Worm (Caenorhabditis elegans) whole organism, L1 larva: ENCODE measurements around the gene plpp-1.1.

Experiments
- C04F5.9 ChIP-seq: sonication (generic microtip); optimal IDR thresholded peaks from 2 replicates; lab custom pipeline; 2016; ENCODE audit warnings: missing genetic modification characterization, missing compliant biosample characterization
- F16B12.6 ChIP-seq: fragments of 150-350 bp; optimal IDR thresholded peaks from 2 replicates; lab custom pipeline; 2014; ENCODE audit warnings: missing biosample characterization, missing genetic modification characterization
- aha-1 ChIP-seq: fragments of 150-350 bp; optimal IDR thresholded peaks from 2 replicates; lab custom pipeline; 2014; ENCODE audit warnings: missing biosample characterization, missing genetic modification characterization
- alr-1 ChIP-seq: fragments of 200-800 bp; sonication (Bioruptor generic); optimal IDR thresholded peaks from 2 replicates; lab custom pipeline; 2018; ENCODE audit warnings: borderline replicate concordance, mild to moderate bottlenecking, missing genetic modification characterization, missing compliant biosample characterization
- blmp-1 ChIP-seq: fragments of 150-350 bp; optimal IDR thresholded peaks from 2 replicates; lab custom pipeline; 2014; ENCODE audit warnings: missing biosample characterization, missing genetic modification characterization
- ceh-82 ChIP-seq, 3 experiments: fragments of 150-350 bp in 1 of 3; sonication (generic microtip) in 2 of 3; optimal IDR thresholded peaks; 2 replicates each; lab custom pipeline; 2014 to 2017; ENCODE audit warnings: missing biosample characterization in 3 of 3, missing genetic modification characterization in 3 of 3
- ceh-88 ChIP-seq: fragments of 200-800 bp; sonication (Bioruptor generic); IDR thresholded peaks from 2 replicates; pipeline ENCODE4 v1.3.6; 2022; ENCODE audit warnings: missing genetic modification characterization, missing compliant biosample characterization
- ceh-90 ChIP-seq: sonication (generic microtip); optimal IDR thresholded peaks from 2 replicates; lab custom pipeline; 2016; ENCODE audit warnings: missing genetic modification characterization, missing compliant biosample characterization
- ces-1 ChIP-seq: fragments of 150-350 bp; optimal IDR thresholded peaks from 2 replicates; lab custom pipeline; 2014; ENCODE audit warnings: missing biosample characterization, missing genetic modification reagents, missing genetic modification characterization
- efl-1 ChIP-seq, 4 experiments: fragments of 150-350 bp; optimal IDR thresholded peaks in 3 of 4; peaks in 1 of 4; 1 replicate in 1 of 4; 2 replicates in 3 of 4; lab custom pipeline; 2014; ENCODE audit warnings: missing biosample characterization in 2 of 4, missing genetic modification characterization in 2 of 4, missing genetic modification reagents in 2 of 4
- egl-13 ChIP-seq: sonication (generic microtip); optimal IDR thresholded peaks from 2 replicates; lab custom pipeline; 2016; ENCODE audit warnings: missing genotype, missing genetic modification reagents, missing genetic modification characterization, missing compliant biosample characterization
- ets-5 ChIP-seq: fragments of 200-800 bp; sonication (Bioruptor generic); IDR thresholded peaks from 2 replicates; pipeline ENCODE4 v1.3.6; 2022; ENCODE audit warnings: missing genetic modification characterization, missing compliant biosample characterization
- fkh-8 ChIP-seq: sonication (generic microtip); optimal IDR thresholded peaks from 2 replicates; lab custom pipeline; 2016; ENCODE audit warnings: mild to moderate bottlenecking, missing genetic modification characterization, missing compliant biosample characterization
- hlh-4 ChIP-seq: sonication (generic microtip); optimal IDR thresholded peaks from 2 replicates; lab custom pipeline; 2016; ENCODE audit warnings: mild to moderate bottlenecking, missing genetic modification characterization, missing compliant biosample characterization
- isw-1 ChIP-seq: fragments of 200-800 bp; sonication (Bioruptor generic); IDR thresholded peaks from 2 replicates; pipeline ENCODE4 v1.3.6; 2022; ENCODE audit warnings: missing genetic modification characterization, missing compliant biosample characterization
- jun-1 ChIP-seq: fragments of 150-350 bp; optimal IDR thresholded peaks from 2 replicates; lab custom pipeline; 2014; ENCODE audit warnings: missing biosample characterization, missing genetic modification reagents, missing genetic modification characterization
- lin-13 ChIP-seq: fragments of 150-350 bp; optimal IDR thresholded peaks from 2 replicates; lab custom pipeline; 2014; ENCODE audit warnings: missing biosample characterization, missing genetic modification reagents, missing genetic modification characterization
- lin-15B ChIP-seq: fragments of 150-350 bp; sonication (generic microtip); optimal IDR thresholded peaks from 3 replicates; lab custom pipeline; 2014; ENCODE audit warnings: missing biosample characterization, missing genetic modification characterization
- lin-35 ChIP-seq, 2 experiments: fragments of 150-350 bp; optimal IDR thresholded peaks; 2 replicates each; lab custom pipeline; 2014; ENCODE audit warnings: missing biosample characterization in 2 of 2, missing genetic modification characterization in 2 of 2, missing genetic modification reagents in 2 of 2
- lin-39 ChIP-seq: fragments of 150-350 bp; optimal IDR thresholded peaks from 2 replicates; lab custom pipeline; 2014; ENCODE audit warnings: missing biosample characterization, missing genetic modification reagents, missing genetic modification characterization
- lir-3 ChIP-seq: sonication (generic microtip); optimal IDR thresholded peaks from 2 replicates; lab custom pipeline; 2016; ENCODE audit warnings: mild to moderate bottlenecking, missing genetic modification characterization, moderate library complexity, missing compliant biosample characterization; ENCODE audit not compliant: poor library complexity
- mab-9 ChIP-seq: fragments of 200-800 bp; sonication (Bioruptor generic); IDR thresholded peaks from 2 replicates; pipeline ENCODE4 v1.3.6; 2022; ENCODE audit warnings: missing genetic modification reagents, missing genetic modification characterization, missing compliant biosample characterization
- mef-2 ChIP-seq: fragments of 150-350 bp; optimal IDR thresholded peaks from 2 replicates; lab custom pipeline; 2014; ENCODE audit warnings: missing biosample characterization, missing genetic modification characterization
- mep-1 ChIP-seq: fragments of 150-350 bp; optimal IDR thresholded peaks from 2 replicates; lab custom pipeline; 2014; ENCODE audit warnings: missing biosample characterization, missing genetic modification characterization
- nhr-11 ChIP-seq: fragments of 150-350 bp; optimal IDR thresholded peaks from 2 replicates; lab custom pipeline; 2014; ENCODE audit warnings: missing biosample characterization, missing genetic modification characterization
- nhr-12 ChIP-seq: sonication (generic microtip); optimal IDR thresholded peaks from 2 replicates; lab custom pipeline; 2017; ENCODE audit warnings: missing biosample characterization, missing genetic modification characterization
- nhr-19 ChIP-seq: fragments of 200-800 bp; sonication (Bioruptor generic); conservative IDR thresholded peaks from 2 replicates; pipeline ENCODE4 v1.3.6; 2022; ENCODE audit warnings: missing genetic modification characterization, missing compliant biosample characterization
- nhr-237 ChIP-seq: fragments of 150-350 bp; optimal IDR thresholded peaks from 2 replicates; lab custom pipeline; 2014; ENCODE audit warnings: missing biosample characterization, missing genetic modification characterization
- nhr-71 ChIP-seq: sonication (generic microtip); optimal IDR thresholded peaks from 2 replicates; lab custom pipeline; 2016; ENCODE audit warnings: mild to moderate bottlenecking, missing genetic modification characterization, moderate library complexity, missing compliant biosample characterization
- nhr-76 ChIP-seq: sonication (generic microtip); optimal IDR thresholded peaks from 2 replicates; lab custom pipeline; 2017; ENCODE audit warnings: missing biosample characterization, missing genetic modification characterization
- nhr-77 ChIP-seq: fragments of 150-350 bp; optimal IDR thresholded peaks from 2 replicates; lab custom pipeline; 2014; ENCODE audit warnings: missing biosample characterization, missing genetic modification characterization
- nhr-85 ChIP-seq: sonication (generic microtip); peaks from one replicate; lab custom pipeline; 2016; ENCODE audit warnings: missing genetic modification characterization, inconsistent platforms, missing compliant biosample characterization
- nhr-90 ChIP-seq: sonication (generic microtip); optimal IDR thresholded peaks from 2 replicates; lab custom pipeline; 2016; ENCODE audit warnings: mild to moderate bottlenecking, missing genetic modification characterization, missing compliant biosample characterization; ENCODE audit not compliant: poor library complexity
- pqm-1 ChIP-seq: sonication (generic microtip); optimal IDR thresholded peaks from 3 replicates; lab custom pipeline; 2017; ENCODE audit warnings: missing biosample characterization, missing genetic modification characterization
- snpc-4 ChIP-seq: fragments of 150-350 bp; optimal IDR thresholded peaks from 2 replicates; lab custom pipeline; 2014; ENCODE audit warnings: missing biosample characterization, missing genetic modification characterization
- sup-37 ChIP-seq: fragments of 200-800 bp; sonication (Bioruptor generic); optimal IDR thresholded peaks from 2 replicates; lab custom pipeline; 2018; ENCODE audit warnings: mild to moderate bottlenecking, missing genetic modification characterization, missing compliant biosample characterization
- swsn-7 ChIP-seq: sonication (generic microtip); optimal IDR thresholded peaks from 2 replicates; lab custom pipeline; 2016; ENCODE audit warnings: missing genetic modification characterization, missing compliant biosample characterization
- tbx-2 ChIP-seq: sonication (generic microtip); optimal IDR thresholded peaks from 2 replicates; lab custom pipeline; 2016; ENCODE audit warnings: missing genetic modification characterization, missing compliant biosample characterization
- unc-30 ChIP-seq: sonication (generic microtip); optimal IDR thresholded peaks from 2 replicates; lab custom pipeline; 2017; ENCODE audit warnings: missing biosample characterization, missing genetic modification characterization
- unc-62 ChIP-seq: fragments of 150-350 bp; optimal IDR thresholded peaks from 2 replicates; lab custom pipeline; 2014; ENCODE audit warnings: missing biosample characterization, missing genetic modification reagents, missing genetic modification characterization
- unc-98 ChIP-seq: fragments of 200-800 bp; sonication (Bioruptor generic); IDR thresholded peaks from 2 replicates; pipeline ENCODE4 v1.3.6; 2022; ENCODE audit warnings: missing genetic modification characterization, missing compliant biosample characterization
- zag-1 ChIP-seq: fragments of 150-350 bp; optimal IDR thresholded peaks from 2 replicates; lab custom pipeline; 2014; ENCODE audit warnings: missing biosample characterization, missing genetic modification characterization
- zip-4 ChIP-seq: fragments of 200-800 bp; sonication (Bioruptor generic); optimal IDR thresholded peaks from 2 replicates; lab custom pipeline; 2018; ENCODE audit warnings: mild to moderate bottlenecking, missing genetic modification characterization, moderate library complexity, missing compliant biosample characterization
- ztf-11 ChIP-seq, 2 experiments: sonication (generic microtip); optimal IDR thresholded peaks; 2 replicates each; lab custom pipeline; 2016 to 2017; ENCODE audit warnings: missing genetic modification characterization in 2 of 2, missing biosample characterization in 1 of 2, missing compliant biosample characterization in 1 of 2

plpp-1.1 gene

DNA sequence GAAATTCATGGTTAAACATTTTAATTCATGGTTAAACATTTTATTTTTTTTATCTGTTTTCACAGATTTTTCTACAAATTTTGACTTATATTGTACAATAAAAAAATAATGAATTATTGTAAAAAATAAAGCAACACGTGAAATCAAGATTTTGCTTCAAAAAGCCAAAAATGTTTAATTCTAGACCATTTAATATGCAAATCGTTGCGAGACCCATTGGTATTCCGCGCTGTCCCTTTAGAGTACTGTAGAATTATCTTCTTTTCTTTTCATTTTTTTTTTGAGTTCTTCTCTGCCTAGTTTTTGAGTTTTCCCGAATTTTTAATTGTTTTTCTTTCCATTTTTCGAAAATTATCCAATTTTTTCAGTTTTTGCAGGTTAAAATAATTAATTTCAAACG is 6.3 kb upstream of the plpp-1.1 start, which contains the start of gene Y14H12B.1:
Y14H12B.1 (plus strand) TSS at position 363 of the 400 bp plus-strand sequence.
- no peak for TF ChIP-seq nhr-76 (tag; lab: Kevin White, UChicago)
- no peak for TF ChIP-seq egl-13
- no peak for TF ChIP-seq lin-39 (tag; lab: Kevin White, UChicago)
- TF ChIP-seq nhr-19 (GFP tag; lab: Robert Waterston, UW), result no peak
- no peak for TF ChIP-seq unc-62 (GFP tag; lab: Kevin White, UChicago)
- TF ChIP-seq pqm-1 (tag; lab: Kevin White, UChicago), result no peak
- TF ChIP-seq swsn-7 (tag; lab: Kevin White, UChicago), result no peak
- no peak for TF ChIP-seq unc-98 (GFP tag; lab: Robert Waterston, UW)
- TF ChIP-seq lir-3 (tag; lab: Kevin White, UChicago), result no peak
- no peak for TF ChIP-seq nhr-85
- TF ChIP-seq nhr-11 (tag; lab: Kevin White, UChicago), result no peak
- no peak for TF ChIP-seq nhr-237
- TF ChIP-seq zag-1, result no peak
- no peak for TF ChIP-seq sup-37
- no peak for TF ChIP-seq nhr-90 (tag; lab: Kevin White, UChicago)
- TF ChIP-seq ceh-90 (tag; lab: Kevin White, UChicago), result no peak
- TF ChIP-seq, all 84 proteins: peak for 0

DNA sequence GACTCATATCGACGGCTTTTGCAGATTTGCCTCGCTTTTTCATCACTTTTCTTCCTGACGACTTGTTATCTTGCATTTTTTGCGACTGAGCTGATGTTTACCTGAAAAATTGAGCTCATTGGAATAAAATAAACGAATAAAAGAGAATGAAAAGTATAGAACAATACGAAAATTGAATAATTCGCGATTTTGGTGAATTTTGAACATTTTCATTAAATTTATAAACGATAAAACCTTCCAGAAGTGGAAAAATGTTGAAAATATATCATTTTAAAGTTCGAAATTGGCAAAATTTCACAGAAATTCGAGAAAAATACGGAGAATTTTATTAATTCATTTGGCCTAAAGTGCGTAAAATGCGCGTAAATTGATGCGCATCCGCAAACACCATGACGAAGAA is 5.8 kb upstream of the plpp-1.1 start, which contains the start of gene Y14H12B.2:
Y14H12B.2 (minus strand) TSS at position 101 of the 400 bp plus-strand sequence.
- TF ChIP-seq blmp-1 (tag; lab: Kevin White, UChicago), result no peak
- no peak for TF ChIP-seq hlh-4 (tag; lab: Kevin White, UChicago)
- TF ChIP-seq fkh-8, result no peak
- TF ChIP-seq efl-1 (optimal IDR thresholded peaks at IDR 0.05; lab: Kevin White, UChicago), result peak in 1 of 2 experiments; percentile 82
- TF ChIP-seq efl-1 (GFP tag; optimal IDR thresholded peaks at IDR 0.05 in 1 of 2; lab: Kevin White, UChicago), result peak in 1 of 2 experiments; percentile 24
- TF ChIP-seq, all 84 proteins: peak for 1

ce11 chrII:3931825-3932224 is 4.0 kb upstream of the plpp-1.1 start:
- no peak for TF ChIP-seq lin-13
- no peak for TF ChIP-seq C04F5.9 (tag; lab: Kevin White, UChicago)

DNA sequence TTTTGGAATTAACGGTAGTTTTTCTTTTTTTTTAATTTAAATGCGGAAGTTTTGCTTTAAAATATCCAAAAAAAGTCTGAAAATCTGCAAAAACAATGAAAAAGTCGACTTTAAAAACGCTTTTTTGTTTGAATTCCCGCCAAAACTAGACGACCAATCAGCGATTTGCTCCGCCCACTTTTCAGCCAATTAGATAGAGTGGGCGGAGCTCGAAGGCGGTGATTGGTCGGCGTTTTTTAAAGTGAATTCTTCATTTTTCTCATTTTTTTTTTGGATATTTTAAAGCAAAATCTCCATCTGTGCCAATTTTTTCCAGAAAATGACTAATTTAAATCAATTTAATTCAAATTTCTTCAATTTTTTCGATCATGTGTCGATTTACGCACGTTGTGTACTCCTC is 3.4 kb upstream of the plpp-1.1 start:
- TF ChIP-seq nhr-77 (tag; lab: Kevin White, UChicago) (no peak), lin-39 (tag; lab: Kevin White, UChicago) (no peak), jun-1 (tag; lab: Kevin White, UChicago) (no peak), mef-2 (tag; lab: Kevin White, UChicago) (no peak), zip-4 (no peak), ets-5 (GFP tag; lab: Robert Waterston, UW) (no peak), efl-1 (optimal IDR thresholded peaks at IDR 0.05; lab: Kevin White, UChicago) (no peak), efl-1 (GFP tag; optimal IDR thresholded peaks at IDR 0.05 in 1 of 2; lab: Kevin White, UChicago) (no peak), ceh-88 (GFP tag; lab: Robert Waterston, UW) (no peak), nhr-85 (no peak), nhr-237 (no peak), lin-15B (tag; lab: Kevin White, UChicago) (no peak), zag-1 (no peak), nhr-12 (tag; lab: Kevin White, UChicago) (no peak), nhr-90 (tag; lab: Kevin White, UChicago) (no peak), tbx-2 (tag; lab: Kevin White, UChicago) (no peak), lin-35 (GFP tag; optimal IDR thresholded peaks at IDR 0.05; lab: Kevin White, UChicago) (no peak), ces-1 (GFP tag; lab: Kevin White, UChicago) (no peak), nhr-19 (GFP tag; lab: Robert Waterston, UW) (no peak)

DNA sequence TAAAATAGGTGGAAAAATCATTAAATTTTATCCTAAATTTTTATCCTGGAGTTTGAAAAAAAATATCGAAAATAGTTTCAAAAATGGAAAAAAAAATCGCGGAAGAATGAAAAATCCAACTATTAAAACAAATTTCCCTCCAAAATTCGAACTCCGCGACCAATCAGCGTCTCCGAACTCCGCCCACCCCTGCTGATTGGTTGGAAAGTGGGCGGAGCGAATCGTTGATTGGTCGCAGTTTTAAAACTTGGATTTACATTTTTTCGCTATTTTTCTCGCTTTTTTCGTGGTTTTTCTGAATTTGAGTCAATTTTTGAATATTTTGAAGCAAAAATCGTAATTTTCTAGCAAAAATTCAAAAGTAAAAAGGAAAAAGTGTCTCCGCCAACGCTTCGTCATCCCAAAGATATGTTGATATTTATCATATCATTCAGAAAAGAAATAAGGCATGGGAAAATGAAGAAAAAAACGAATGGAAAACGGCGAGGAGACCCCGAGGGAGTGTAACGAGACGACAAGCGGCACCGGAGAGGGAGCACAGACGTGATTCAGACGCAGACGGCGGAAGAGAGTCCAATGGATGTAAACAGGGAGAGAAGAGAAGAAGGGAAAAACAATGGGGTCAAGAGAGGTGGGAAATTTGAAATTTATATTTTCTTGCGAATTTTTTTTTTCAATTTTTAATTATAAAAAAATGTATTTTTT is 2.8 kb upstream of the plpp-1.1 start:
- TF ChIP-seq snpc-4 (tag; lab: Kevin White, UChicago) (no peak), unc-30 (no peak), nhr-71 (tag; lab: Kevin White, UChicago) (peak; percentile 73), nhr-85 (peak; percentile 67), alr-1 (tag; lab: Kevin White, UChicago) (no peak), nhr-19 (GFP tag; lab: Robert Waterston, UW) (0 out of 2 replicates have a peak, but pooled peaks have one; percentile 4), mep-1 (tag; lab: Kevin White, UChicago) (peak; percentile 21), swsn-7 (tag; lab: Kevin White, UChicago) (peak; percentile 45), ceh-82 (tag; optimal IDR thresholded peaks at IDR 0.05; lab: Kevin White, UChicago) (peak in 1 of 3 experiments; percentile 48), ztf-11 (tag; optimal IDR thresholded peaks at IDR 0.05; lab: Kevin White, UChicago) (no peak), pqm-1 (tag; lab: Kevin White, UChicago) (no peak), aha-1 (tag; lab: Kevin White, UChicago) (no peak), F16B12.6 (tag; lab: Kevin White, UChicago) (no peak), isw-1 (GFP tag; lab: Robert Waterston, UW) (no peak), mab-9 (no peak)
